Fruit fly (Drosophila melanogaster) Kc167 (cell line): ENCODE results near the gene CG5235.

ENCODE experiments used
- Myc ChIP-seq: fragments of >200 bp; optimal IDR thresholded peaks from 2 replicates; lab custom pipeline; 2017; ENCODE audit warnings: missing external identifiers
- Sin3A ChIP-seq: fragments of >200 bp; optimal IDR thresholded peaks from 2 replicates; lab custom pipeline; 2018; ENCODE audit warnings: missing external identifiers
- h ChIP-seq: fragments of >200 bp; optimal IDR thresholded peaks from 3 replicates; lab custom pipeline; 2018; ENCODE audit warnings: missing external identifiers
- insv ChIP-seq: fragments of >200 bp; optimal IDR thresholded peaks from 3 replicates; lab custom pipeline; 2018; ENCODE audit warnings: missing external identifiers
- psq ChIP-seq: fragments of >200 bp; optimal IDR thresholded peaks from 2 replicates; lab custom pipeline; 2017; ENCODE audit warnings: missing external identifiers
- ttk ChIP-seq: sonication (Bioruptor generic); optimal IDR thresholded peaks from 2 replicates; lab custom pipeline; 2017; ENCODE audit warnings: missing external identifiers

DNA sequence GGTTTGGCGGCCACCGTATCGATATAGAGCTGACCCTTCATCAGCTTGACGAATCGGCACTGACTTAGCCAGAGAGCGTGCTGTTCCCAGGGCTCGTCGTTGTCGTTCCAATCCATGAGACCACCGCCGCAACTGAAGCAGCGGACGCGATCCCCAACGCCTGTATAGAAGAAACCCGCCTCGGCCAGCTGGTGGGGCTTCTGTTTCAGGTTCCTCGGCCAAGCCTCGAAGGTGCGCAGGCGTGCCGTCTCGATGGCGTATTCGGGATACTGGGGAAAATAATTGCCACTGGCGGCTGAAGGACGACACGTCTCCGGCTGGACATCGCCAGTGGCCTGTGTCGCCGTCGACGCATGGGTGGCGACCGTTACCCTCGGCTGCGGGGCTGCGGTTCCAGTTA lies 51.1 kb downstream of the CG5235 start:
- no peak for TF ChIP-seq psq (lab: Kevin White, UChicago)
- no peak for TF ChIP-seq Myc (lab: Kevin White, UChicago)
- TF ChIP-seq insv = no peak
- TF ChIP-seq h (lab: Kevin White, UChicago) = no peak
- TF ChIP-seq Sin3A = no peak
- TF ChIP-seq ttk (lab: Kevin White, UChicago) = no peak
